Worm (Caenorhabditis elegans) whole organism, L4 larva: Measurements from ENCODE around the gene gos-28.

Experiments
- F10B5.3 ChIP-seq: sonication (generic microtip); optimal IDR thresholded peaks from 2 replicates; lab custom pipeline; 2016; ENCODE audit warnings: mild to moderate bottlenecking, missing genetic modification characterization, missing compliant biosample characterization
- F37D6.2 ChIP-seq: sonication (generic microtip); optimal IDR thresholded peaks from 2 replicates; lab custom pipeline; 2016; ENCODE audit warnings: mild to moderate bottlenecking, missing genetic modification characterization, missing compliant biosample characterization
- F49E8.2 ChIP-seq: sonication (generic microtip); optimal IDR thresholded peaks from 2 replicates; lab custom pipeline; 2016; ENCODE audit warnings: missing compliant biosample characterization, mild to moderate bottlenecking, missing genetic modification characterization, borderline replicate concordance
- T26A8.4 ChIP-seq: fragments of 200-800 bp; sonication (Bioruptor generic); IDR thresholded peaks from 2 replicates; pipeline ENCODE4 v1.3.6; 2022; ENCODE audit warnings: missing genetic modification characterization, missing compliant biosample characterization
- Y75B8A.6 ChIP-seq: fragments of 200-800 bp; sonication (Bioruptor generic); IDR thresholded peaks from 2 replicates; pipeline ENCODE4 v1.3.6; 2022; ENCODE audit warnings: missing genetic modification reagents, missing genetic modification characterization, missing compliant biosample characterization
- aha-1 ChIP-seq: fragments of 150-350 bp; peaks from one replicate; lab custom pipeline; 2014; ENCODE audit warnings: missing biosample characterization, missing genetic modification characterization
- ama-1 ChIP-seq: fragments of 150-350 bp; optimal IDR thresholded peaks from 2 replicates; lab custom pipeline; 2014; ENCODE audit warnings: inconsistent platforms, mixed read lengths
- arid-1 ChIP-seq: fragments of 200-800 bp; sonication (Bioruptor generic); conservative IDR thresholded peaks from 2 replicates; pipeline ENCODE4 v1.3.6; 2022; ENCODE audit warnings: missing genetic modification reagents, missing genetic modification characterization, missing compliant biosample characterization
- attf-4 ChIP-seq: sonication (generic microtip); optimal IDR thresholded peaks from 3 replicates; lab custom pipeline; 2017; ENCODE audit warnings: missing biosample characterization, missing genetic modification characterization
- ceh-20 ChIP-seq: fragments of 200-800 bp; sonication (Bioruptor generic); IDR thresholded peaks from 2 replicates; pipeline ENCODE4 v1.3.6; 2022; ENCODE audit warnings: missing genetic modification reagents, missing genetic modification characterization, missing compliant biosample characterization
- ceh-62 ChIP-seq: sonication (generic microtip); optimal IDR thresholded peaks from 2 replicates; lab custom pipeline; 2017; ENCODE audit warnings: missing biosample characterization, missing genetic modification characterization
- ces-1 ChIP-seq: fragments of 150-350 bp; sonication (generic microtip); optimal IDR thresholded peaks from 4 replicates; lab custom pipeline; 2014; ENCODE audit warnings: missing biosample characterization, missing genetic modification reagents, missing genetic modification characterization
- daf-12 ChIP-seq: fragments of 150-350 bp; optimal IDR thresholded peaks from 2 replicates; lab custom pipeline; 2014; ENCODE audit warnings: missing biosample characterization, missing genetic modification reagents, missing genetic modification characterization
- daf-19 ChIP-seq: fragments of 200-800 bp; sonication (Bioruptor generic); conservative IDR thresholded peaks from 2 replicates; pipeline ENCODE4 v1.3.6; 2022; ENCODE audit warnings: missing genetic modification characterization, missing compliant biosample characterization
- dmd-6 ChIP-seq: fragments of 200-800 bp; sonication (Bioruptor generic); IDR thresholded peaks from 2 replicates; pipeline ENCODE4 v1.3.6; 2022; ENCODE audit warnings: missing genetic modification reagents, missing genetic modification characterization, missing compliant biosample characterization
- dmd-8 ChIP-seq: fragments of 200-800 bp; sonication (Bioruptor generic); IDR thresholded peaks from 2 replicates; pipeline ENCODE4 v1.3.6; 2022; ENCODE audit warnings: missing genetic modification characterization, missing compliant biosample characterization
- dmd-9 ChIP-seq: fragments of 200-800 bp; sonication (Bioruptor generic); IDR thresholded peaks from 2 replicates; pipeline ENCODE4 v1.3.6; 2022; ENCODE audit warnings: missing genetic modification reagents, missing genetic modification characterization, missing compliant biosample characterization
- dpl-1 ChIP-seq: fragments of 150-350 bp; optimal IDR thresholded peaks from 2 replicates; lab custom pipeline; 2014; ENCODE audit warnings: missing biosample characterization, missing genetic modification reagents, missing genetic modification characterization
- dve-1 ChIP-seq: sonication (generic microtip); optimal IDR thresholded peaks from 2 replicates; lab custom pipeline; 2017; ENCODE audit warnings: antibody characterized with exemption, mild to moderate bottlenecking, missing genetic modification characterization, missing compliant biosample characterization; ENCODE audit not compliant: insufficient read depth
- egl-43 ChIP-seq: fragments of 200-800 bp; sonication (Bioruptor generic); IDR thresholded peaks from 2 replicates; pipeline ENCODE4 v1.3.6; 2022; ENCODE audit warnings: missing genetic modification reagents, missing genetic modification characterization, missing compliant biosample characterization
- fos-1 ChIP-seq: fragments of 150-350 bp; optimal IDR thresholded peaks from 2 replicates; lab custom pipeline; 2014; ENCODE audit warnings: missing biosample characterization, missing genetic modification characterization
- gei-8 ChIP-seq: fragments of 200-800 bp; sonication (Bioruptor generic); optimal IDR thresholded peaks from 2 replicates; lab custom pipeline; 2018; ENCODE audit warnings: mild to moderate bottlenecking, missing genetic modification characterization, missing compliant biosample characterization
- hif-1 ChIP-seq, 2 experiments: sonication (generic microtip); optimal IDR thresholded peaks; 2 replicates each; lab custom pipeline; 2016 to 2017; ENCODE audit warnings: missing compliant biosample characterization in 2 of 2, missing genetic modification characterization in 2 of 2, missing genetic modification reagents in 2 of 2, missing genotype in 2 of 2, mild to moderate bottlenecking in 1 of 2
- hlh-30 ChIP-seq: sonication (generic microtip); optimal IDR thresholded peaks from 2 replicates; lab custom pipeline; 2017; ENCODE audit warnings: antibody characterized with exemption, mild to moderate bottlenecking, missing genetic modification characterization, missing compliant biosample characterization; ENCODE audit not compliant: insufficient read depth
- hmg-1.1 ChIP-seq: fragments of 200-800 bp; sonication (Bioruptor generic); IDR thresholded peaks from 2 replicates; pipeline ENCODE4 v1.3.6; 2022; ENCODE audit warnings: missing genetic modification reagents, missing genetic modification characterization, missing compliant biosample characterization
- lim-7 ChIP-seq: fragments of 200-800 bp; sonication (Bioruptor generic); IDR thresholded peaks from 2 replicates; pipeline ENCODE4 v1.3.6; 2022; ENCODE audit warnings: missing genetic modification characterization, missing compliant biosample characterization
- lin-13 ChIP-seq: fragments of 150-350 bp; optimal IDR thresholded peaks from 2 replicates; lab custom pipeline; 2014; ENCODE audit warnings: missing biosample characterization, missing genetic modification reagents, missing genetic modification characterization
- madf-5 ChIP-seq, 2 experiments: fragments of 200-800 bp; sonication (Bioruptor generic); IDR thresholded peaks; 2 replicates each; pipeline ENCODE4 v1.3.6; 2022; ENCODE audit warnings: missing compliant biosample characterization in 2 of 2, missing genetic modification characterization in 2 of 2
- mdl-1 ChIP-seq, 2 experiments: fragments of 150-350 bp in 1 of 2; sonication (generic microtip) in 1 of 2; optimal IDR thresholded peaks; 2 replicates each; lab custom pipeline; 2014 to 2017; ENCODE audit warnings: missing biosample characterization in 2 of 2, missing genetic modification characterization in 2 of 2
- mdt-29 ChIP-seq: fragments of 200-800 bp; sonication (Bioruptor generic); IDR thresholded peaks from 2 replicates; pipeline ENCODE4 v1.3.6; 2022; ENCODE audit warnings: missing genetic modification reagents, missing genetic modification characterization, missing compliant biosample characterization
- mep-1 ChIP-seq: fragments of 150-350 bp; sonication (generic microtip); optimal IDR thresholded peaks from 3 replicates; lab custom pipeline; 2014; ENCODE audit warnings: missing biosample characterization, missing genetic modification characterization
- nhr-11 ChIP-seq: fragments of 150-350 bp; optimal IDR thresholded peaks from 2 replicates; lab custom pipeline; 2014; ENCODE audit warnings: missing biosample characterization, missing genetic modification characterization
- nhr-111 ChIP-seq: fragments of 200-800 bp; sonication (Bioruptor generic); optimal IDR thresholded peaks from 2 replicates; lab custom pipeline; 2018; ENCODE audit warnings: mild to moderate bottlenecking, missing genetic modification characterization, missing compliant biosample characterization
- nhr-28 ChIP-seq: fragments of 150-350 bp; optimal IDR thresholded peaks from 2 replicates; lab custom pipeline; 2014; ENCODE audit warnings: missing biosample characterization, missing genetic modification characterization
- nhr-42 ChIP-seq: fragments of 200-800 bp; sonication (Bioruptor generic); IDR thresholded peaks from 2 replicates; pipeline ENCODE4 v1.3.6; 2022; ENCODE audit warnings: missing genetic modification characterization, missing compliant biosample characterization
- nhr-48 ChIP-seq: sonication (generic microtip); optimal IDR thresholded peaks from 2 replicates; lab custom pipeline; 2016; ENCODE audit warnings: mild to moderate bottlenecking, missing genetic modification characterization, missing compliant biosample characterization
- nhr-77 ChIP-seq: fragments of 150-350 bp; optimal IDR thresholded peaks from 2 replicates; lab custom pipeline; 2014; ENCODE audit warnings: missing biosample characterization, missing genetic modification characterization
- pha-4 ChIP-seq, 2 experiments: fragments of 150-350 bp in 1 of 2; fragments of 200-800 bp in 1 of 2; sonication (Bioruptor generic) in 1 of 2; IDR thresholded peaks in 1 of 2; optimal IDR thresholded peaks in 1 of 2; 2 replicates each; pipeline versions ENCODE4 v1.3.6 to Lab custom; 2014 to 2022; ENCODE audit warnings: missing genetic modification characterization in 2 of 2, missing genetic modification reagents in 2 of 2, missing biosample characterization in 1 of 2, missing compliant biosample characterization in 1 of 2
- php-3 ChIP-seq: fragments of 200-800 bp; sonication (Bioruptor generic); IDR thresholded peaks from 2 replicates; pipeline ENCODE4 v1.3.6; 2022; ENCODE audit warnings: missing genetic modification reagents, missing genetic modification characterization, missing compliant biosample characterization
- rbr-2 ChIP-seq: sonication (generic microtip); optimal IDR thresholded peaks from 2 replicates; lab custom pipeline; 2016; ENCODE audit warnings: missing genotype, missing genetic modification characterization, missing compliant biosample characterization
- set-16 ChIP-seq: fragments of 200-800 bp; sonication (Bioruptor generic); IDR thresholded peaks from 2 replicates; pipeline ENCODE4 v1.3.6; 2022; ENCODE audit warnings: missing genetic modification reagents, missing genetic modification characterization, missing compliant biosample characterization
- spr-1 ChIP-seq: sonication (generic microtip); optimal IDR thresholded peaks from 2 replicates; lab custom pipeline; 2016; ENCODE audit warnings: mild to moderate bottlenecking, missing genetic modification characterization, missing compliant biosample characterization
- tag-97 ChIP-seq: fragments of 200-800 bp; sonication (Bioruptor generic); IDR thresholded peaks from 2 replicates; pipeline ENCODE4 v1.3.6; 2022; ENCODE audit warnings: missing genetic modification characterization, missing compliant biosample characterization
- vab-7 ChIP-seq: fragments of 200-800 bp; sonication (Bioruptor generic); IDR thresholded peaks from 2 replicates; pipeline ENCODE4 v1.3.6; 2022; ENCODE audit warnings: missing genetic modification reagents, missing genetic modification characterization, missing compliant biosample characterization
- zfp-2 ChIP-seq: sonication (generic microtip); optimal IDR thresholded peaks from 2 replicates; lab custom pipeline; 2016; ENCODE audit warnings: mild to moderate bottlenecking, missing genetic modification characterization, missing compliant biosample characterization
- zip-11 ChIP-seq: fragments of 200-800 bp; sonication (Bioruptor generic); IDR thresholded peaks from 2 replicates; pipeline ENCODE4 v1.3.6; 2022; ENCODE audit warnings: missing genetic modification characterization, missing compliant biosample characterization
- ztf-7 ChIP-seq: fragments of 150-350 bp; optimal IDR thresholded peaks from 2 replicates; lab custom pipeline; 2014; ENCODE audit warnings: missing biosample characterization, missing genetic modification characterization

Gene gos-28

DNA sequence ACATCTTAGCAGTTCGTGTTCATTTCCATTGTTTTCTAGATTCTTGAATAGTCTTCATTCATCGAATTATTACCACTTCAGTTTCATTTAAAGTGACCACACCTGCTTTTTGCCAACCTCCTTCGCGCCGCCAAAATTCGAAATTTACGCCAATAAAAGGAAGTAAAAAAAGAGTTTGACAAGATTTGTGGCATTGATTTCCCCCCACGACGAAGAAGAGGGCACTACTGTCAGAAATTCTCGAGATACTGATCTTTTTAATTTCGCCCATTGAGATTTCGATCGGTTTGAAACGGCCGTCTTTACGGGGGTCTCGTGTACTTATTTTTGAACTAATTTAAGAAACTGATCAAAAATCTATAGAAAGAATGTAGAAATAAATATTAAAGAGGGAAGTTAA is 47.3 kb downstream of the gos-28 start:
- no peak for TF ChIP-seq dmd-8 (GFP tag; lab: Robert Waterston, UW)
- TF ChIP-seq daf-12 (tag; lab: Kevin White, UChicago), result no peak
- no peak for TF ChIP-seq hif-1 (tag; optimal IDR thresholded peaks at IDR 0.05; lab: Kevin White, UChicago)
- TF ChIP-seq gei-8 (GFP tag; lab: Kevin White, UChicago), result no peak

DNA sequence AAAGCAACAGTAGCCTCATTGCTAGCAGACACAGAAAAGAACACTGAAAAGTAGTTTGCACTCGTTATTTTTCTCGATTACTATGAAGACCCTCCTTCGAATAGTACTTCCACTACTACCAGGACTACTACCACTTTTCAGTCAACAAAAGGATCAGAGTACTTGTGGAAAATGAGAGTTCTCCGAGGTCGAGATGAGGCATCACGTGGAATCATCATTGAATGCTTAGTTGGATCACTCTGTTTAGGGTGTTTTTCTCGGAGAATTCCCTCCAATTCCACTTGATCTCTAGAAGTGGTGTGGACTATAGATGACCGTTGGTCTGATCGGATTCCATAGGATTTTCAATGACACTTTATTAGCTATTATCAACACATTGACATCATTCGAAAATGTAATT is 48.2 kb downstream of the gos-28 start:
- TF ChIP-seq nhr-28 (peak; percentile 36), hlh-30 (tag; lab: Kevin White, UChicago) (peak; percentile 32), dve-1 (tag; lab: Kevin White, UChicago) (no peak), vab-7 (GFP tag; lab: Robert Waterston, UW) (no peak)

DNA sequence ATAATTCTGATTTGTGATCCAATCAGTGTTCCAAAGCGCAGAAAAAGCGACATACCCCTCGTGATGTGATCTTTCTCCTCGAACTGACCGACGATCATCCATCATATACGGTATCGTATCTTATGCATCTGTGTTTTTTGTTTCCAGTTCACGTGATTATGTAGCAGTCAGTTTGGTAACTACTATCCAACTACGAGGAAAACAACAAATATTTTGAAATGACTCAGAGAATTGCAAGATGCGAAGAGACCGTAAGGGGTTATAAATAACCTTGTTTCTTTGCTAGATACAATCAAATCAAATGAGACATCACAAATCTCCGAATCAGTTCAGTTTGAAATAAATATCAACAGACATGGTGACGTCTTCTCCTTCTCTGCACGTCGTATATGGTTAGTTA is 48.8 kb downstream of the gos-28 start:
- TF ChIP-seq spr-1 (tag; lab: Kevin White, UChicago), result no peak
- TF ChIP-seq tag-97 (GFP tag; lab: Robert Waterston, UW), result no peak
- peak in 1 of 2 experiments; percentile 72 for TF ChIP-seq mdl-1 (tag; optimal IDR thresholded peaks at IDR 0.05; lab: Kevin White, UChicago)
- no peak for TF ChIP-seq dmd-9 (GFP tag; lab: Robert Waterston, UW)
- TF ChIP-seq nhr-48 (tag; lab: Kevin White, UChicago), result peak; percentile 52
- TF ChIP-seq lim-7 (GFP tag; lab: Robert Waterston, UW), result no peak
- no peak for TF ChIP-seq nhr-11
- TF ChIP-seq madf-5 (GFP tag; IDR thresholded peaks at IDR 0.05; lab: Robert Waterston, UW), result no peak
- TF ChIP-seq attf-4 (tag; lab: Kevin White, UChicago), result no peak
- TF ChIP-seq dpl-1 (GFP tag; lab: Kevin White, UChicago), result no peak
- no peak for TF ChIP-seq T26A8.4 (GFP tag; lab: Robert Waterston, UW)
- no peak for TF ChIP-seq nhr-77 (tag; lab: Kevin White, UChicago)
- TF ChIP-seq F10B5.3 (tag; lab: Kevin White, UChicago), result no peak
- TF ChIP-seq daf-12 (tag; lab: Kevin White, UChicago), result no peak
- TF ChIP-seq hlh-30 (tag; lab: Kevin White, UChicago), result peak; percentile 79
- TF ChIP-seq ztf-7, result no peak
- no peak for TF ChIP-seq ceh-20
- no peak for TF ChIP-seq zip-11 (GFP tag; lab: Robert Waterston, UW)
- TF ChIP-seq dmd-8 (GFP tag; lab: Robert Waterston, UW), result no peak
- no peak for TF ChIP-seq aha-1 (tag; lab: Kevin White, UChicago)
- TF ChIP-seq zfp-2, result no peak
- TF ChIP-seq rbr-2 (tag; lab: Kevin White, UChicago), result no peak
- TF ChIP-seq F49E8.2 (tag; lab: Kevin White, UChicago), result no peak
- TF ChIP-seq lin-13, result no peak
- no peak for TF ChIP-seq php-3 (GFP tag; lab: Robert Waterston, UW)
- TF ChIP-seq daf-19, result no peak
- peak; percentile 41 for TF ChIP-seq mep-1
- no peak for TF ChIP-seq ceh-62
- no peak for TF ChIP-seq ama-1
- TF ChIP-seq F37D6.2 (tag; lab: Kevin White, UChicago), result no peak
- no peak for TF ChIP-seq nhr-111
- TF ChIP-seq hmg-1.1 (GFP tag; lab: Robert Waterston, UW), result no peak
- TF ChIP-seq pha-4 (GFP tag; IDR thresholded peaks at IDR 0.05; lab: Robert Waterston, UW), result no peak
- TF ChIP-seq pha-4 (tag; optimal IDR thresholded peaks at IDR 0.05; lab: Kevin White, UChicago), result no peak
- TF ChIP-seq fos-1 (tag; lab: Kevin White, UChicago), result no peak
- TF ChIP-seq egl-43 (GFP tag; lab: Robert Waterston, UW), result no peak
- TF ChIP-seq Y75B8A.6 (GFP tag; lab: Robert Waterston, UW), result no peak
- TF ChIP-seq vab-7 (GFP tag; lab: Robert Waterston, UW), result no peak
- no peak for TF ChIP-seq arid-1 (GFP tag; lab: Robert Waterston, UW)
- no peak for TF ChIP-seq dve-1 (tag; lab: Kevin White, UChicago)
- peak; percentile 40; the same call in 1 of the 2 replicates for TF ChIP-seq dmd-6 (GFP tag; lab: Robert Waterston, UW)
- TF ChIP-seq nhr-42 (GFP tag; lab: Robert Waterston, UW), result no peak
- TF ChIP-seq ces-1 (GFP tag; lab: Kevin White, UChicago), result no peak
- TF ChIP-seq mdt-29 (GFP tag; lab: Robert Waterston, UW), result no peak
- no peak for TF ChIP-seq set-16 (GFP tag; lab: Robert Waterston, UW)
